Worm (Caenorhabditis elegans): ENCODE results near the gene smcl-1.

The smcl-1 gene

ce11 chrX:11665522-11666017 lies 27.7 kb upstream of the smcl-1 start:
- peak; percentile 80 for TF ChIP-seq nhr-25 (tag; optimal IDR thresholded peaks at IDR 0.05)
- peak; percentile 16 for TF ChIP-seq elt-1 (tag; optimal IDR thresholded peaks at IDR 0.05)
- TF ChIP-seq sea-2 (GFP tag; optimal IDR thresholded peaks at IDR 0.05) = no peak
- TF ChIP-seq lsy-12 (tag; optimal IDR thresholded peaks at IDR 0.05) = no peak

ce11 chrX:11666545-11667177 lies 26.6 kb upstream of the smcl-1 start, which contains the start of gene noca-2:
noca-2 (plus strand) TSS chrX:11667127.
- TF ChIP-seq nfya-1 (tag; optimal IDR thresholded peaks at IDR 0.05; ENCODE audit: insufficient read depth) = peak; percentile 77
- TF ChIP-seq hmg-11 (tag; optimal IDR thresholded peaks at IDR 0.05) = peak; percentile 48
- TF ChIP-seq pha-4 (tag; optimal IDR thresholded peaks at IDR 0.05) = peak; percentile 38
- no peak for TF ChIP-seq sea-2 (GFP tag; optimal IDR thresholded peaks at IDR 0.05)
- TF ChIP-seq nhr-76 (tag; optimal IDR thresholded peaks at IDR 0.05) = no peak
- TF ChIP-seq lin-39 (tag; optimal IDR thresholded peaks at IDR 0.05) = peak; percentile 60
- TF ChIP-seq nhr-25 (tag; optimal IDR thresholded peaks at IDR 0.05) = no peak
- TF ChIP-seq egl-5 (tag; optimal IDR thresholded peaks at IDR 0.05) = peak; percentile 29
- TF ChIP-seq mml-1 (tag; optimal IDR thresholded peaks at IDR 0.05) = no peak
- TF ChIP-seq unc-62 (GFP tag; optimal IDR thresholded peaks at IDR 0.05) = peak; percentile 2
- TF ChIP-seq pqm-1 (tag; optimal IDR thresholded peaks at IDR 0.05) = peak; percentile 8

DNA sequence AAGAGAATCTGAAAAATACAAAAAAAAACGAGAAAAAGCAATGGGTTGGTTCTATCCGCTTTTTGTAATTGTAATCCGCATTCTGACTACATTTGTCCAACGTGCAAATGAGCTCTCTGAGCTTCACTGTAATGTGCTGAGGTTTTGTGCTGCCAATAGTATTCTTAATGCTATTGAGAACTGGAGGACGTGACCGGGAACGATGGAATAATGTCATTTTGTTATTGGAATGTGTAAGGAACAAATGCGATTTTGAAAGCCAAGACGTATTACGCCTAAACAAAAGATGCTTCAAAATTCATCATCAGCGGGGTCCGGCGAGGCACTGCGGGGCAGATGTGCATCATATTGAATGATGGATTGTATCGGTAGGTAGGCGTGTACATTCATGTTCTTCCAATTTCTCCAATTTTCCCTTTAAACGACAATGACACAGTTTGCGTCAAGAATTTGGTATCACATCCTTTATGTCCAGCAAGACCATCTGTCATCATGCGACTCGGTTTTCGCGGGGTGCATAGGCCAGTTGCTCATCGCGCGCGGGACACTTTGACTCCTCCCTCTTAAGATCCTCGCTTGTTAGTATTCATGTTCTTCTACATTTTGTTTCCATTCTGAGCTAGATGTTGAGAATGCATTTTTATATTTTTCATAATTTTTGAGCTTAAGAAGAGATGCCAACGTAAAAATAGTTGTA lies 20.1 kb upstream of the smcl-1 start:
- TF ChIP-seq nhr-12 (tag; optimal IDR thresholded peaks at IDR 0.05) = no peak
- TF ChIP-seq egl-5 (tag; optimal IDR thresholded peaks at IDR 0.05) = no peak
- TF ChIP-seq nhr-77 (tag; optimal IDR thresholded peaks at IDR 0.05) = no peak
- TF ChIP-seq nhr-43 (tag; optimal IDR thresholded peaks at IDR 0.05; ENCODE audit: poor library complexity, severe bottlenecking) = no peak
- TF ChIP-seq ceh-16 (tag; optimal IDR thresholded peaks at IDR 0.05) = no peak
- TF ChIP-seq ceh-82 (tag; optimal IDR thresholded peaks at IDR 0.05) = no peak
- TF ChIP-seq ama-1 (optimal IDR thresholded peaks at IDR 0.05) = no peak

DNA sequence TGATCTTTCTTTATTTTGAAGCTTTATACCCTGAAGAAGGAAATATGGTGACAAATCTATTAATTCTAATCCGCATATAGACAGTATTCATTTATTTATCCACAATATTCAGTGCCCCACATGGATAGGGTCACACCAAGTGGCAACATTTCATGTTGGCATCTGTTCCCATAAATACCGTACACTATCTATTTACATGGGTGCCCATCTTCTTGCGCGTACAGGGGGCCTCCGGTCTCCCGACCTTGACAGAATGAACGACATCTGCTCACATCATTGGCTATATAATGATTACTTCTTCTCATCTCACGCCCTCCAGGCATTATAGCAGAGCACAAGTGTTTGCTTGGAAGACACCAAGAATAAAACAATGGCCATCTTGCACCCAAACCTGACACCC lies 17.7 kb upstream of the smcl-1 start:
- TF ChIP-seq nhr-67 (tag; optimal IDR thresholded peaks at IDR 0.05) (no peak), daf-12 (tag; optimal IDR thresholded peaks at IDR 0.05) (no peak), aly-2 (tag; optimal IDR thresholded peaks at IDR 0.05) (no peak), nhr-11 (tag; optimal IDR thresholded peaks at IDR 0.05) (no peak), mdl-1 (tag; optimal IDR thresholded peaks at IDR 0.05) (no peak), tbx-2 (tag; optimal IDR thresholded peaks at IDR 0.05) (no peak), pqm-1 (tag; optimal IDR thresholded peaks at IDR 0.05) (no peak), lin-15B (tag; optimal IDR thresholded peaks at IDR 0.05) (no peak), R02D3.7 (tag; optimal IDR thresholded peaks at IDR 0.05) (no peak), jun-1 (tag; optimal IDR thresholded peaks at IDR 0.05) (no peak), fos-1 (tag; optimal IDR thresholded peaks at IDR 0.05) (no peak), nhr-43 (tag; optimal IDR thresholded peaks at IDR 0.05; ENCODE audit: poor library complexity, severe bottlenecking) (no peak), eor-1 (tag; optimal IDR thresholded peaks at IDR 0.05) (no peak), nhr-77 (tag; optimal IDR thresholded peaks at IDR 0.05) (no peak), unc-62 (GFP tag; optimal IDR thresholded peaks at IDR 0.05) (no peak), elt-2 (tag; optimal IDR thresholded peaks at IDR 0.05) (no peak), nhr-23 (tag; optimal IDR thresholded peaks at IDR 0.05) (no peak), fkh-2 (tag; optimal IDR thresholded peaks at IDR 0.05) (no peak), ceh-9 (tag; optimal IDR thresholded peaks at IDR 0.05) (no peak)

Measured in whole organism, L3 larva.